Worm (Caenorhabditis elegans): ENCODE measurements around the gene coh-1.

DNA sequence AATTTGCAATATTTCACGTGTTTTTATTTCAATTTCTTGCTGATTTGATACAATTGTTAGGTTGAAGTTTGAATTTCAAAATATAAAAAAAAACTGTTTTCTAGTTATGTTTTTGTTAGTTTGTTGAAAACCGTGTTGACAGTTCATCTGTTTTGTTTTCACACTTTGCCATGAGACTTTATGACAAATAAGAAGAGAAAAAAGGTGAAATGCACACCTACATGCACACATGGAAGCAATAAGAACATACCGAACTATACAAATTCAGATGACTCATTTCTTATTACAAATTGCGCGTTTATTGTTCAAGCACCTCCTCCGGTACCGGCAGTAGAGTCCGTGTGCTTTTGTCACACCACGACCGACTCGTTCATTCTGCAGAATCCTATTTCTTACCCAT is 54.2 kb downstream of the coh-1 start, which contains the start of gene C10A4.9:
- no peak for TF ChIP-seq zip-8 (tag; optimal IDR thresholded peaks at IDR 0.05)
- TF ChIP-seq lsy-2 (tag; optimal IDR thresholded peaks at IDR 0.05): no peak
- TF ChIP-seq unc-62 (GFP tag; optimal IDR thresholded peaks at IDR 0.05): no peak
- no peak for TF ChIP-seq unc-39 (tag; optimal IDR thresholded peaks at IDR 0.05)
- no peak for TF ChIP-seq bed-3 (GFP tag; optimal IDR thresholded peaks at IDR 0.05)
- no peak for TF ChIP-seq mls-2 (tag; optimal IDR thresholded peaks at IDR 0.05)
- no peak for TF ChIP-seq ces-1 (GFP tag; optimal IDR thresholded peaks at IDR 0.05)
- no peak for TF ChIP-seq pha-4 (tag; optimal IDR thresholded peaks at IDR 0.05)
- no peak for TF ChIP-seq unc-120 (tag; optimal IDR thresholded peaks at IDR 0.05; ENCODE audit: poor library complexity, severe bottlenecking)
- TF ChIP-seq elt-1 (tag; optimal IDR thresholded peaks at IDR 0.05; ENCODE audit: borderline replicate concordance, insufficient read depth): no peak
- no peak for TF ChIP-seq nhr-12 (tag; optimal IDR thresholded peaks at IDR 0.05)
- no peak for TF ChIP-seq ztf-11 (tag; optimal IDR thresholded peaks at IDR 0.05)
- no peak for TF ChIP-seq elt-3 (tag; optimal IDR thresholded peaks at IDR 0.05)
- no peak for TF ChIP-seq nhr-237 (tag; optimal IDR thresholded peaks at IDR 0.05)

All from whole organism, mixed stage, embryonic.